Fruit fly (Drosophila melanogaster) whole organism, embryonic: ENCODE results near the gene par-6.

Experiments used
- B-H2 ChIP-seq: fragments of 200-800 bp; sonication (Bioruptor generic); optimal IDR thresholded peaks from 2 replicates; lab custom pipeline; 2018; ENCODE audit warnings: missing biosample characterization, mild to moderate bottlenecking, missing genetic modification characterization
- BtbVII ChIP-seq: fragments of 200-800 bp; sonication (Bioruptor generic); optimal IDR thresholded peaks from 3 replicates; lab custom pipeline; 2017; ENCODE audit warnings: missing biosample characterization, mild to moderate bottlenecking, missing genetic modification characterization
- CG10209 ChIP-seq: fragments of 200-800 bp; sonication (Bioruptor generic); optimal IDR thresholded peaks from 3 replicates; lab custom pipeline; 2017; ENCODE audit warnings: missing biosample characterization, mild to moderate bottlenecking, missing genetic modification characterization, missing genetic modification reagents
- CG11696 ChIP-seq: fragments of 200-800 bp; sonication (Bioruptor generic); IDR thresholded peaks from 2 replicates; pipeline ENCODE4 v1.3.6; 2022; ENCODE audit warnings: missing biosample characterization, missing genetic modification characterization
- CG12219 ChIP-seq: fragments of 200-800 bp; sonication (Bioruptor generic); optimal IDR thresholded peaks from 3 replicates; lab custom pipeline; 2018; ENCODE audit warnings: missing biosample characterization, mild to moderate bottlenecking, missing genetic modification characterization
- CG12391 ChIP-seq: fragments of 200-800 bp; sonication (Bioruptor generic); optimal IDR thresholded peaks from 3 replicates; lab custom pipeline; 2018; ENCODE audit warnings: missing biosample characterization, mild to moderate bottlenecking, missing genetic modification characterization, moderate library complexity
- CG12942 ChIP-seq: fragments of 200-800 bp; sonication (Bioruptor generic); optimal IDR thresholded peaks from 3 replicates; lab custom pipeline; 2016; ENCODE audit warnings: missing biosample characterization, missing genetic modification characterization
- CG15696 ChIP-seq: fragments of 200-800 bp; sonication (Bioruptor generic); optimal IDR thresholded peaks from 2 replicates; lab custom pipeline; 2019; ENCODE audit warnings: missing biosample characterization, mild to moderate bottlenecking, missing genetic modification characterization, moderate library complexity
- CG16779 ChIP-seq: fragments of 200-800 bp; sonication (Bioruptor generic); IDR thresholded peaks from 2 replicates; pipeline ENCODE4 v1.3.6; 2022; ENCODE audit warnings: missing biosample characterization, missing genetic modification characterization
- CG4707 ChIP-seq: fragments of 200-800 bp; sonication (Bioruptor generic); optimal IDR thresholded peaks from 2 replicates; lab custom pipeline; 2018; ENCODE audit warnings: missing biosample characterization, mild to moderate bottlenecking, missing genetic modification characterization, moderate library complexity
- CG4820 ChIP-seq: fragments of 200-800 bp; sonication (Bioruptor generic); optimal IDR thresholded peaks from 3 replicates; lab custom pipeline; 2016; ENCODE audit warnings: missing biosample characterization, missing genetic modification characterization
- CG7745 ChIP-seq: fragments of 200-800 bp; sonication (Bioruptor generic); optimal IDR thresholded peaks from 2 replicates; lab custom pipeline; 2018; ENCODE audit warnings: missing biosample characterization, mild to moderate bottlenecking, missing genetic modification characterization, moderate library complexity
- CG7839 ChIP-seq: fragments of 200-800 bp; sonication (Bioruptor generic); optimal IDR thresholded peaks from 3 replicates; lab custom pipeline; 2018; ENCODE audit warnings: missing biosample characterization, mild to moderate bottlenecking, missing genetic modification characterization, moderate library complexity
- CG8290 ChIP-seq, 3 experiments: fragments of 200-800 bp; sonication (Bioruptor generic); optimal IDR thresholded peaks; 2 replicates each; lab custom pipeline; 2016 to 2019; ENCODE audit warnings: missing biosample characterization in 3 of 3, missing genetic modification characterization in 3 of 3, mild to moderate bottlenecking in 2 of 3, moderate library complexity in 1 of 3
- CG8944 ChIP-seq: fragments of 200-800 bp; sonication (Bioruptor generic); optimal IDR thresholded peaks from 3 replicates; lab custom pipeline; 2016; ENCODE audit warnings: missing biosample characterization, missing genetic modification characterization
- CG9437 ChIP-seq: fragments of 200-800 bp; sonication (Bioruptor generic); optimal IDR thresholded peaks from 2 replicates; lab custom pipeline; 2018; ENCODE audit warnings: missing biosample characterization, mild to moderate bottlenecking, missing genetic modification characterization
- CG9797 ChIP-seq: fragments of 200-800 bp; sonication (Bioruptor generic); optimal IDR thresholded peaks from 3 replicates; lab custom pipeline; 2018; ENCODE audit warnings: missing biosample characterization, mild to moderate bottlenecking, missing genetic modification characterization
- CG9817 ChIP-seq: fragments of 200-800 bp; sonication (Bioruptor generic); optimal IDR thresholded peaks from 2 replicates; lab custom pipeline; 2018; ENCODE audit warnings: missing biosample characterization, mild to moderate bottlenecking, missing genetic modification characterization, moderate library complexity
- H15 ChIP-seq: fragments of 200-800 bp; sonication (Bioruptor generic); IDR thresholded peaks from 3 replicates; pipeline ENCODE4 v1.3.6; 2022; ENCODE audit warnings: missing biosample characterization, missing genetic modification characterization
- H2.0 ChIP-seq: fragments of 200-800 bp; sonication (Bioruptor generic); IDR thresholded peaks from 2 replicates; pipeline ENCODE4 v1.3.6; 2022; ENCODE audit warnings: missing biosample characterization, missing genetic modification characterization
- HmgZ ChIP-seq: fragments of 200-800 bp; sonication (Bioruptor generic); optimal IDR thresholded peaks from 2 replicates; lab custom pipeline; 2018; ENCODE audit warnings: missing biosample characterization, mild to moderate bottlenecking, missing genetic modification characterization
- Mad ChIP-seq: fragments of 200-800 bp; sonication (Bioruptor generic); optimal IDR thresholded peaks from 2 replicates; lab custom pipeline; 2016; ENCODE audit warnings: missing biosample characterization, missing genetic modification characterization
- Myb ChIP-seq: fragments of 200-800 bp; sonication (Bioruptor generic); optimal IDR thresholded peaks from 2 replicates; lab custom pipeline; 2016; ENCODE audit warnings: missing biosample characterization, missing genetic modification characterization
- Pdp1 ChIP-seq, 2 experiments: fragments of 200-800 bp; sonication (Bioruptor generic); optimal IDR thresholded peaks; 3 replicates each; lab custom pipeline; 2016; ENCODE audit warnings: missing biosample characterization in 2 of 2, missing genetic modification characterization in 2 of 2, mild to moderate bottlenecking in 1 of 2, moderate library complexity in 1 of 2
- TFAM ChIP-seq: fragments of 200-800 bp; sonication (Bioruptor generic); optimal IDR thresholded peaks from 2 replicates; lab custom pipeline; 2017; ENCODE audit warnings: missing biosample characterization, missing genetic modification characterization, inconsistent platforms
- bcd ChIP-seq: fragments of 200-800 bp; sonication (Bioruptor generic); optimal IDR thresholded peaks from 2 replicates; lab custom pipeline; 2017; ENCODE audit warnings: missing biosample characterization, mild to moderate bottlenecking, missing genetic modification characterization
- bigmax ChIP-seq: fragments of 200-800 bp; sonication (Bioruptor generic); optimal IDR thresholded peaks from 2 replicates; lab custom pipeline; 2018; ENCODE audit warnings: missing biosample characterization, mild to moderate bottlenecking, missing genetic modification characterization
- cato ChIP-seq: fragments of 200-800 bp; sonication (Bioruptor generic); optimal IDR thresholded peaks from 2 replicates; lab custom pipeline; 2016; ENCODE audit warnings: missing biosample characterization, missing genetic modification characterization, borderline replicate concordance
- chinmo ChIP-seq: fragments of 200-800 bp; sonication (Bioruptor generic); IDR thresholded peaks from 4 replicates; pipeline ENCODE4 v1.3.6; 2022; ENCODE audit warnings: missing biosample characterization, missing genetic modification characterization; ENCODE audit not compliant: partially characterized antibody
- danr ChIP-seq: fragments of 200-800 bp; sonication (Bioruptor generic); IDR thresholded peaks from 2 replicates; pipeline ENCODE4 v1.3.6; 2022; ENCODE audit warnings: missing biosample characterization, missing genetic modification characterization
- ems ChIP-seq: fragments of 200-800 bp; sonication (Bioruptor generic); optimal IDR thresholded peaks from 3 replicates; lab custom pipeline; 2016; ENCODE audit warnings: missing biosample characterization, missing genetic modification characterization
- fd64A ChIP-seq: fragments of 200-800 bp; sonication (Bioruptor generic); optimal IDR thresholded peaks from 3 replicates; lab custom pipeline; 2018; ENCODE audit warnings: missing biosample characterization, mild to moderate bottlenecking, missing genetic modification characterization
- ftz-f1 ChIP-seq: fragments of 200-800 bp; sonication (Bioruptor generic); optimal IDR thresholded peaks from 2 replicates; lab custom pipeline; 2016; ENCODE audit warnings: missing biosample characterization, missing genetic modification characterization
- fu2 ChIP-seq: fragments of 200-800 bp; sonication (Bioruptor generic); optimal IDR thresholded peaks from 2 replicates; lab custom pipeline; 2016; ENCODE audit warnings: missing biosample characterization, missing genetic modification characterization
- hth ChIP-seq: fragments of >200 bp; optimal IDR thresholded peaks from 2 replicates; lab custom pipeline; 2017; ENCODE audit warnings: inconsistent platforms
- jumu ChIP-seq: fragments of 200-800 bp; sonication (Bioruptor generic); optimal IDR thresholded peaks from 3 replicates; lab custom pipeline; 2016; ENCODE audit warnings: missing biosample characterization, missing genetic modification characterization
- lov ChIP-seq, 2 experiments: fragments of 200-800 bp in 1 of 2; fragments of >200 bp in 1 of 2; sonication (Bioruptor generic) in 1 of 2; IDR thresholded peaks in 1 of 2; optimal IDR thresholded peaks in 1 of 2; 2 replicates in 1 of 2; 3 replicates in 1 of 2; pipeline versions ENCODE4 v1.3.6 to Lab custom; 2017 to 2022; ENCODE audit warnings: missing biosample characterization in 1 of 2, missing genetic modification characterization in 1 of 2
- nerfin-2 ChIP-seq: fragments of 200-800 bp; sonication (Bioruptor generic); IDR thresholded peaks from 2 replicates; pipeline ENCODE4 v1.3.6; 2022; ENCODE audit warnings: missing biosample characterization, missing genetic modification characterization; ENCODE audit not compliant: partially characterized antibody
- prd ChIP-seq, 3 experiments: fragments of >200 bp in 2 of 3; fragments of 200-800 bp in 1 of 3; sonication (Bioruptor generic) in 1 of 3; optimal IDR thresholded peaks in 2 of 3; IDR thresholded peaks in 1 of 3; 2 replicates in 2 of 3; 3 replicates in 1 of 3; pipeline versions ENCODE4 v1.3.6 to Lab custom; 2017 to 2022; ENCODE audit warnings: missing biosample characterization in 1 of 3, missing genetic modification characterization in 1 of 3
- pum ChIP-seq: fragments of 200-800 bp; sonication (Bioruptor generic); optimal IDR thresholded peaks from 2 replicates; lab custom pipeline; 2016; ENCODE audit warnings: missing biosample characterization, missing genetic modification characterization
- ranshi ChIP-seq: fragments of 200-800 bp; sonication (Bioruptor generic); IDR thresholded peaks from 2 replicates; pipeline ENCODE4 v1.3.6; 2022; ENCODE audit warnings: missing biosample characterization, missing genetic modification characterization
- repo ChIP-seq: fragments of 200-800 bp; sonication (Bioruptor generic); optimal IDR thresholded peaks from 2 replicates; lab custom pipeline; 2016; ENCODE audit warnings: missing biosample characterization, missing genetic modification characterization
- scrt ChIP-seq: fragments of 200-800 bp; sonication (Bioruptor generic); optimal IDR thresholded peaks from 2 replicates; lab custom pipeline; 2018; ENCODE audit warnings: missing biosample characterization, mild to moderate bottlenecking, missing genetic modification characterization, moderate library complexity
- slp2 ChIP-seq: fragments of 200-800 bp; sonication (Bioruptor generic); optimal IDR thresholded peaks from 2 replicates; lab custom pipeline; 2016; ENCODE audit warnings: missing biosample characterization, missing genetic modification characterization
- tio ChIP-seq: fragments of 200-800 bp; sonication (Bioruptor generic); optimal IDR thresholded peaks from 2 replicates; lab custom pipeline; 2017; ENCODE audit warnings: missing biosample characterization, missing genetic modification characterization, inconsistent platforms
- vfl ChIP-seq: fragments of 200-800 bp; sonication (Bioruptor generic); optimal IDR thresholded peaks from 2 replicates; lab custom pipeline; 2016; ENCODE audit warnings: missing biosample characterization, missing genetic modification characterization
- zfh2 ChIP-seq: fragments of 200-800 bp; sonication (Bioruptor generic); optimal IDR thresholded peaks from 2 replicates; lab custom pipeline; 2016; ENCODE audit warnings: missing biosample characterization, missing genetic modification characterization

par-6 gene

DNA sequence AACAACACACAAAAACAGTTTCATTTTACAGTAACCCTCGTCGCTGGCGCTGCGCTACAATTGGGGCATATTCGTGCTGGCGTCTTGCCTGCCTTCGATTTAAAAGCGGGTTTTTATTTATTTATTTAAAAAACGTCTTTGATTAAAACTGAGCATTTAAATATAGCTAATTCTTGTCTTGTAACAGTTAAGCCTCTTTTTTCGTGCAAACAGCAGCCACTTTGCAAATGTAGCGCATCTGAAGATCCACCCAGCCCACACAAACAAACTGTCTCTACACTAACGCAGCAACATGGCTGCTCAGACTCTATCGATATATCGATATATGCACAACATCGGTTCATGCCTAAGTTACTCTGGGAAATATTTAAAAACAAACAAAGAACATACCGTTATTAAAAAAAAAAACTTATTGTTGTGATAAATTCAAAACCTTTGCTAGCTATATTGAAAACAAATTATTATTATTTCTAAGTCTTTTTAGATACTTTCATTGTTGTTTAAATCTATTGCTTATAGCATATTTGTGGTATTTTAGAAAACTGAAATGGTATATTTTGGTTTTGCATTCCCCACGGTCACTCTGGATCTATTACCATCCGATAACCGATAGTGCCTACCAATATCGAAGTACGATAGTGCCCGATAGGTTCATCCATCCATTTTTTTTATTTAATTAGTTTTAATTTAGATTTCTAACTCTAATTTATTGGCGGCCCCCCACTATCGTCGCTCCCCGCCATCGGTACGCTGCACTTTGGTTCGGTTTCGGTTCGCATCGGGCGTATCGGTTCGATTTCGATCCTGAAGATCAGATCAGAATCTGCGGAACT lies at the start of gene par-6, which contains the start of gene CG8188 (continued):
- TF ChIP-seq CG15696 (tag; lab: Kevin White, UChicago) (peak; percentile 78), ranshi (GFP tag; lab: Robert Waterston, UW) (peak; percentile 87), prd (optimal IDR thresholded peaks at IDR 0.05; lab: Kevin White, UChicago) (no peak), prd (GFP tag; IDR thresholded peaks at IDR 0.05; lab: Robert Waterston, UW) (peak; percentile 95), CG11696 (peak; percentile 70), CG7745 (tag; lab: Kevin White, UChicago) (peak; percentile 64), slp2 (GFP tag; lab: Kevin White, UChicago) (peak; percentile 84), zfh2 (GFP tag; lab: Kevin White, UChicago) (peak; percentile 88), BtbVII (GFP tag; lab: Kevin White, UChicago) (peak; percentile 76), tio (peak; percentile 75), fu2 (GFP tag; lab: Kevin White, UChicago) (peak; percentile 87), CG7839 (peak; percentile 89), fd64A (GFP tag; lab: Kevin White, UChicago) (peak; percentile 40), danr (GFP tag; lab: Robert Waterston, UW) (peak; percentile 72), hth (no peak), pum (GFP tag; lab: Kevin White, UChicago) (peak; percentile 90), CG9797 (GFP tag; lab: Kevin White, UChicago) (peak; percentile 68), cato (GFP tag; lab: Kevin White, UChicago) (peak; percentile 71), H2.0 (peak; percentile 78), CG12942 (peak; percentile 87), CG12391 (tag; lab: Kevin White, UChicago) (peak; percentile 89), CG10209 (peak; percentile 84), CG9817 (tag; lab: Kevin White, UChicago) (peak; percentile 90), CG8944 (GFP tag; lab: Kevin White, UChicago) (peak; percentile 89), bigmax (GFP tag; lab: Kevin White, UChicago) (no peak), lov (optimal IDR thresholded peaks at IDR 0.05; lab: Kevin White, UChicago) (no peak), lov (GFP tag; IDR thresholded peaks at IDR 0.05; lab: Robert Waterston, UW) (peak; percentile 70; the same call in 1 of the 3 replicates), H15 (GFP tag; lab: Robert Waterston, UW) (peak; percentile 77), Myb (peak; percentile 72), CG9437 (peak; percentile 63), nerfin-2 (GFP tag; lab: Robert Waterston, UW) (peak; percentile 58; the same call in 1 of the 2 replicates), vfl (GFP tag; lab: Kevin White, UChicago) (peak; percentile 79), HmgZ (tag; lab: Kevin White, UChicago) (peak; percentile 90), CG4707 (GFP tag; lab: Kevin White, UChicago) (peak; percentile 59), CG4820 (GFP tag; lab: Kevin White, UChicago) (peak; percentile 70), chinmo (peak; percentile 68; the same call in 2 of the 4 replicates), ems (GFP tag; lab: Kevin White, UChicago) (peak; percentile 89), Mad (peak; percentile 87), CG12219 (peak; percentile 62), CG8290 (GFP tag; optimal IDR thresholded peaks at IDR 0.05; lab: Kevin White, UChicago) (no peak), CG8290 (tag; optimal IDR thresholded peaks at IDR 0.05; lab: Kevin White, UChicago) (peak; percentile 16 to 63), jumu (GFP tag; lab: Kevin White, UChicago) (peak; percentile 88), B-H2 (GFP tag; lab: Kevin White, UChicago) (peak; percentile 85), ftz-f1 (GFP tag; lab: Kevin White, UChicago) (no peak), CG16779 (GFP tag; lab: Robert Waterston, UW) (0 out of 2 replicates have a peak, but pooled peaks have one; percentile 31), repo (GFP tag; lab: Kevin White, UChicago) (peak; percentile 79), scrt (GFP tag; lab: Kevin White, UChicago) (peak; percentile 76), TFAM (GFP tag; lab: Kevin White, UChicago) (peak; percentile 5), bcd (GFP tag; lab: Kevin White, UChicago) (peak; percentile 79), Pdp1 (GFP tag; optimal IDR thresholded peaks at IDR 0.05; lab: Kevin White, UChicago) (peak; percentile 86 to 92)
